Fruit fly (Drosophila melanogaster): ENCODE results near the gene Hmgcl.

The Hmgcl gene

dm6 chr2L:7004304-7004703, 44.1 kb downstream of the Hmgcl start:
- no peak for TF ChIP-seq CG8359 (GFP tag; optimal IDR thresholded peaks at IDR 0.05; ENCODE audit: borderline replicate concordance)
- no peak for TF ChIP-seq CG10267 (tag; optimal IDR thresholded peaks at IDR 0.05)
- TF ChIP-seq zen2 (GFP tag; IDR thresholded peaks at IDR 0.05; ENCODE audit: partially characterized antibody) = no peak
- TF ChIP-seq abd-A (tag; optimal IDR thresholded peaks at IDR 0.05) = peak; percentile 48
- TF ChIP-seq CG7271 (tag; optimal IDR thresholded peaks at IDR 0.05) = no peak
- TF ChIP-seq slbo (GFP tag; IDR thresholded peaks at IDR 0.05) = no peak
- TF ChIP-seq sqz (GFP tag; optimal IDR thresholded peaks at IDR 0.05) = peak; percentile 20
- no peak for TF ChIP-seq bcd (GFP tag; optimal IDR thresholded peaks at IDR 0.05)
- no peak for TF ChIP-seq Camta (GFP tag; optimal IDR thresholded peaks at IDR 0.05)
- TF ChIP-seq sd (tag; optimal IDR thresholded peaks at IDR 0.05) = peak; percentile 56
- TF ChIP-seq CG10654 (GFP tag; optimal IDR thresholded peaks at IDR 0.05) = no peak
- TF ChIP-seq Nf-YB (GFP tag; optimal IDR thresholded peaks at IDR 0.05) = peak; percentile 20
- no peak for TF ChIP-seq CG1602 (GFP tag; optimal IDR thresholded peaks at IDR 0.05)
- TF ChIP-seq D19A (tag; optimal IDR thresholded peaks at IDR 0.05) = no peak
- TF ChIP-seq Opbp (GFP tag; IDR thresholded peaks at IDR 0.05; ENCODE audit: partially characterized antibody) = no peak
- no peak for TF ChIP-seq crp (GFP tag; optimal IDR thresholded peaks at IDR 0.05)
- TF ChIP-seq chinmo (GFP tag; IDR thresholded peaks at IDR 0.05; ENCODE audit: partially characterized antibody) = 0 out of 4 replicates have a peak, but pooled peaks have one; percentile 60
- peak; percentile 80 for TF ChIP-seq Blimp-1 (GFP tag; optimal IDR thresholded peaks at IDR 0.05)
- no peak for TF ChIP-seq bigmax (GFP tag; optimal IDR thresholded peaks at IDR 0.05)
- TF ChIP-seq toy (GFP tag; IDR thresholded peaks at IDR 0.05) = no peak
- TF ChIP-seq CG12769 (tag; optimal IDR thresholded peaks at IDR 0.05) = peak; percentile 54
- TF ChIP-seq CG1603 (tag; optimal IDR thresholded peaks at IDR 0.05) = no peak
- TF ChIP-seq HLH54F (GFP tag; optimal IDR thresholded peaks at IDR 0.05) = no peak
- no peak for TF ChIP-seq Rx (GFP tag; IDR thresholded peaks at IDR 0.05)
- TF ChIP-seq NC2α (GFP tag; optimal IDR thresholded peaks at IDR 0.05) = no peak
- peak; percentile 31; the same call in 1 of the 2 replicates for TF ChIP-seq vvl (GFP tag; IDR thresholded peaks at IDR 0.05)

dm6 chr2L:7005489-7005888, 45.3 kb downstream of the Hmgcl start:
- no peak for TF ChIP-seq CG6683 (GFP tag; optimal IDR thresholded peaks at IDR 0.05)
- peak; percentile 67 for TF ChIP-seq sqz (GFP tag; optimal IDR thresholded peaks at IDR 0.05)
- no peak for TF ChIP-seq CG14667 (GFP tag; IDR thresholded peaks at IDR 0.05)
- TF ChIP-seq dysf (GFP tag; IDR thresholded peaks at IDR 0.05) = no peak
- TF ChIP-seq CG17361 (GFP tag; IDR thresholded peaks at IDR 0.05) = no peak
- TF ChIP-seq Taf1 (GFP tag; IDR thresholded peaks at IDR 0.05) = no peak
- no peak for TF ChIP-seq br (optimal IDR thresholded peaks at IDR 0.05)
- no peak for TF ChIP-seq CG6272 (GFP tag; IDR thresholded peaks at IDR 0.05)
- TF ChIP-seq sc (optimal IDR thresholded peaks at IDR 0.05) = no peak
- TF ChIP-seq sc (GFP tag; optimal IDR thresholded peaks at IDR 0.05) = no peak
- TF ChIP-seq CG11723 (GFP tag; optimal IDR thresholded peaks at IDR 0.05) = no peak
- no peak for TF ChIP-seq CG34376 (GFP tag; optimal IDR thresholded peaks at IDR 0.05)
- no peak for TF ChIP-seq BEAF-32 (GFP tag; optimal IDR thresholded peaks at IDR 0.05)
- TF ChIP-seq kni (GFP tag; optimal IDR thresholded peaks at IDR 0.05) = peak; percentile 16
- no peak for TF ChIP-seq gsb (GFP tag; IDR thresholded peaks at IDR 0.05)
- TF ChIP-seq Dad (GFP tag; optimal IDR thresholded peaks at IDR 0.05) = no peak
- peak; percentile 28 for TF ChIP-seq sd (tag; optimal IDR thresholded peaks at IDR 0.05)
- TF ChIP-seq slbo (GFP tag; IDR thresholded peaks at IDR 0.05) = no peak
- TF ChIP-seq chinmo (GFP tag; IDR thresholded peaks at IDR 0.05; ENCODE audit: partially characterized antibody) = 0 out of 4 replicates have a peak, but pooled peaks have one; percentile 53
- TF ChIP-seq Hand (GFP tag; optimal IDR thresholded peaks at IDR 0.05) = no peak
- no peak for TF ChIP-seq tin (GFP tag; optimal IDR thresholded peaks at IDR 0.05)
- TF ChIP-seq pros (GFP tag; optimal IDR thresholded peaks at IDR 0.05) = peak; percentile 84
- TF ChIP-seq CG18764 (GFP tag; optimal IDR thresholded peaks at IDR 0.05) = no peak
- no peak for TF ChIP-seq Mad (GFP tag; optimal IDR thresholded peaks at IDR 0.05)
- no peak for TF ChIP-seq tll (GFP tag; optimal IDR thresholded peaks at IDR 0.05)
- TF ChIP-seq cg (GFP tag; optimal IDR thresholded peaks at IDR 0.05) = peak; percentile 3
- TF ChIP-seq zfh1 (GFP tag; IDR thresholded peaks at IDR 0.05) = 0 out of 3 replicates have a peak, but pooled peaks have one; percentile 3
- TF ChIP-seq Hey (tag; optimal IDR thresholded peaks at IDR 0.05) = no peak
- no peak for TF ChIP-seq Poxn (GFP tag; IDR thresholded peaks at IDR 0.05)
